Fruit fly (Drosophila melanogaster) whole organism, embryonic: ENCODE measurements around the gene CG13896.

ENCODE experiments used
- Blimp-1 ChIP-seq: fragments of 200-800 bp; sonication (Bioruptor generic); optimal IDR thresholded peaks from 3 replicates; lab custom pipeline; 2018; ENCODE audit warnings: missing biosample characterization, missing genetic modification characterization, mild to moderate bottlenecking, moderate library complexity, missing genetic modification reagents
- C15 ChIP-seq: fragments of 200-800 bp; sonication (Bioruptor generic); IDR thresholded peaks from 3 replicates; pipeline ENCODE4 v1.3.6; 2022; ENCODE audit warnings: missing biosample characterization, missing genetic modification characterization
- CG12155 ChIP-seq: fragments of 200-800 bp; sonication (Bioruptor generic); optimal IDR thresholded peaks from 3 replicates; lab custom pipeline; 2016; ENCODE audit warnings: missing biosample characterization, missing genetic modification characterization
- CG12391 ChIP-seq: fragments of 200-800 bp; sonication (Bioruptor generic); optimal IDR thresholded peaks from 3 replicates; lab custom pipeline; 2018; ENCODE audit warnings: missing biosample characterization, mild to moderate bottlenecking, missing genetic modification characterization, moderate library complexity
- CG1602 ChIP-seq: fragments of 200-800 bp; sonication (Bioruptor generic); optimal IDR thresholded peaks from 3 replicates; lab custom pipeline; 2016; ENCODE audit warnings: missing biosample characterization, missing genetic modification characterization
- CG17802 ChIP-seq: fragments of 200-800 bp; sonication (Bioruptor generic); optimal IDR thresholded peaks from 2 replicates; lab custom pipeline; 2018; ENCODE audit warnings: missing biosample characterization, mild to moderate bottlenecking, missing genetic modification characterization, moderate library complexity
- CG30403 ChIP-seq: fragments of 200-800 bp; sonication (Bioruptor generic); optimal IDR thresholded peaks from 3 replicates; lab custom pipeline; 2016; ENCODE audit warnings: missing biosample characterization, missing genetic modification characterization
- CG31388 ChIP-seq: fragments of 200-800 bp; sonication (Bioruptor generic); optimal IDR thresholded peaks from 2 replicates; lab custom pipeline; 2016; ENCODE audit warnings: missing biosample characterization, missing genetic modification characterization
- CG33213 ChIP-seq: fragments of 200-800 bp; sonication (Bioruptor generic); optimal IDR thresholded peaks from 3 replicates; lab custom pipeline; 2016; ENCODE audit warnings: missing biosample characterization, missing genetic modification characterization
- CG33557 ChIP-seq: fragments of 200-800 bp; sonication (Bioruptor generic); optimal IDR thresholded peaks from 2 replicates; lab custom pipeline; 2019; ENCODE audit warnings: missing biosample characterization, mild to moderate bottlenecking, missing genetic modification characterization, moderate library complexity
- CG3726 ChIP-seq: fragments of 200-800 bp; sonication (Bioruptor generic); IDR thresholded peaks from 3 replicates; pipeline ENCODE4, ENCODE4 v1.3.6; 2022; ENCODE audit warnings: missing biosample characterization, missing genetic modification characterization
- CG4328 ChIP-seq: fragments of 200-800 bp; sonication (Bioruptor generic); optimal IDR thresholded peaks from 3 replicates; lab custom pipeline; 2017; ENCODE audit warnings: missing biosample characterization, missing genetic modification reagents, missing genetic modification characterization
- CG4617 ChIP-seq: fragments of 200-800 bp; sonication (Bioruptor generic); optimal IDR thresholded peaks from 3 replicates; lab custom pipeline; 2016; ENCODE audit warnings: missing biosample characterization, missing genetic modification characterization, borderline replicate concordance
- CG5953 ChIP-seq: fragments of 200-800 bp; sonication (Bioruptor generic); IDR thresholded peaks from 2 replicates; pipeline ENCODE4 v1.3.6; 2022; ENCODE audit warnings: missing biosample characterization, missing genetic modification characterization
- CG7786 ChIP-seq: fragments of 200-800 bp; sonication (Bioruptor generic); optimal IDR thresholded peaks from 2 replicates; lab custom pipeline; 2016; ENCODE audit warnings: missing biosample characterization, missing genetic modification characterization
- CG7963 ChIP-seq: fragments of 200-800 bp; sonication (Bioruptor generic); IDR thresholded peaks from 3 replicates; pipeline ENCODE4 v1.3.6; 2022; ENCODE audit warnings: missing biosample characterization, missing genetic modification characterization; ENCODE audit not compliant: partially characterized antibody
- CG8478 ChIP-seq: fragments of >200 bp; optimal IDR thresholded peaks from 2 replicates; lab custom pipeline; 2018
- CrebB ChIP-seq: fragments of 200-800 bp; sonication (Bioruptor generic); optimal IDR thresholded peaks from 3 replicates; lab custom pipeline; 2018; ENCODE audit warnings: missing biosample characterization, mild to moderate bottlenecking, missing genetic modification characterization
- D ChIP-seq, 2 experiments: fragments of 200-800 bp in 1 of 2; fragments of >200 bp in 1 of 2; sonication (Bioruptor generic) in 1 of 2; optimal IDR thresholded peaks; 2 replicates in 1 of 2; 3 replicates in 1 of 2; lab custom pipeline; 2017; ENCODE audit warnings: mild to moderate bottlenecking in 1 of 2, missing biosample characterization in 1 of 2, missing genetic modification characterization in 1 of 2, missing genetic modification reagents in 1 of 2
- Dad ChIP-seq: fragments of 200-800 bp; sonication (Bioruptor generic); optimal IDR thresholded peaks from 3 replicates; lab custom pipeline; 2016; ENCODE audit warnings: missing biosample characterization, missing genetic modification characterization
- Deaf1 ChIP-seq: fragments of 200-800 bp; optimal IDR thresholded peaks from 3 replicates; lab custom pipeline; 2019; ENCODE audit warnings: missing biosample characterization, mild to moderate bottlenecking, missing genetic modification characterization, moderate library complexity
- Dip2 ChIP-seq: fragments of 200-800 bp; sonication (Bioruptor generic); IDR thresholded peaks from 2 replicates; pipeline ENCODE4 v1.3.6; 2022; ENCODE audit warnings: missing biosample characterization, missing genetic modification characterization
- Doc2 ChIP-seq: fragments of 200-800 bp; sonication (Bioruptor generic); IDR thresholded peaks from 2 replicates; pipeline ENCODE4 v1.3.6; 2022; ENCODE audit warnings: missing biosample characterization, missing genetic modification characterization
- Dref ChIP-seq: fragments of 200-800 bp; sonication (Bioruptor generic); IDR thresholded peaks from 2 replicates; pipeline ENCODE4 v1.3.6; 2022; ENCODE audit warnings: missing biosample characterization, missing genetic modification characterization
- Hr39 ChIP-seq: fragments of >200 bp; optimal IDR thresholded peaks from 2 replicates; lab custom pipeline; 2017
- Jarid2 ChIP-seq: fragments of 200-800 bp; sonication (Bioruptor generic); optimal IDR thresholded peaks from 3 replicates; lab custom pipeline; 2017; ENCODE audit warnings: mild to moderate bottlenecking, missing biosample characterization, missing genetic modification reagents, missing genetic modification characterization
- Kr ChIP-seq: fragments of 200-800 bp; sonication (Bioruptor generic); optimal IDR thresholded peaks from 2 replicates; lab custom pipeline; 2017; ENCODE audit warnings: missing biosample characterization, mild to moderate bottlenecking, missing genetic modification characterization
- Lim3 ChIP-seq: fragments of 200-800 bp; sonication (Bioruptor generic); IDR thresholded peaks from 2 replicates; pipeline ENCODE4 v1.3.6; 2022; ENCODE audit warnings: missing biosample characterization, missing genetic modification characterization
- MTF-1 ChIP-seq: fragments of 200-800 bp; sonication (Bioruptor generic); optimal IDR thresholded peaks from 2 replicates; lab custom pipeline; 2018; ENCODE audit warnings: missing biosample characterization, mild to moderate bottlenecking, missing genetic modification characterization, borderline replicate concordance
- Optix ChIP-seq: fragments of 200-800 bp; sonication (Bioruptor generic); IDR thresholded peaks from 3 replicates; pipeline ENCODE4 v1.3.6; 2022; ENCODE audit warnings: missing biosample characterization, missing genetic modification characterization
- Sox100B ChIP-seq: fragments of 200-800 bp; sonication (Bioruptor generic); optimal IDR thresholded peaks from 3 replicates; lab custom pipeline; 2018; ENCODE audit warnings: missing biosample characterization, mild to moderate bottlenecking, missing genetic modification characterization
- Vsx1 ChIP-seq: fragments of 200-800 bp; sonication (Bioruptor generic); optimal IDR thresholded peaks from 2 replicates; lab custom pipeline; 2017; ENCODE audit warnings: missing biosample characterization, mild to moderate bottlenecking, missing genetic modification characterization, missing genetic modification reagents
- amos ChIP-seq: fragments of 200-800 bp; sonication (Bioruptor generic); IDR thresholded peaks from 2 replicates; pipeline ENCODE4 v1.3.6; 2022; ENCODE audit warnings: missing biosample characterization, missing genetic modification characterization; ENCODE audit not compliant: partially characterized antibody
- bab2 ChIP-seq: fragments of 200-800 bp; sonication (Bioruptor generic); optimal IDR thresholded peaks from 2 replicates; lab custom pipeline; 2016; ENCODE audit warnings: missing biosample characterization, missing genetic modification characterization
- gfzf ChIP-seq: fragments of 200-800 bp; sonication (Bioruptor generic); optimal IDR thresholded peaks from 2 replicates; lab custom pipeline; 2016; ENCODE audit warnings: missing biosample characterization, mild to moderate bottlenecking, missing genetic modification characterization, moderate library complexity
- ham ChIP-seq: fragments of 200-800 bp; sonication (Bioruptor generic); IDR thresholded peaks from 2 replicates; pipeline ENCODE4 v1.3.6; 2022; ENCODE audit warnings: missing biosample characterization, missing genetic modification characterization
- maf-S ChIP-seq: fragments of 200-800 bp; sonication (Bioruptor generic); optimal IDR thresholded peaks from 2 replicates; lab custom pipeline; 2016; ENCODE audit warnings: missing biosample characterization, missing genetic modification characterization
- mam ChIP-seq: fragments of 200-800 bp; sonication (Bioruptor generic); optimal IDR thresholded peaks from 3 replicates; lab custom pipeline; 2016; ENCODE audit warnings: missing biosample characterization, missing genetic modification characterization
- org-1 ChIP-seq: fragments of 200-800 bp; sonication (Bioruptor generic); optimal IDR thresholded peaks from 2 replicates; lab custom pipeline; 2017; ENCODE audit warnings: missing biosample characterization, missing genetic modification characterization
- peb ChIP-seq: fragments of 200-800 bp; sonication (Bioruptor generic); IDR thresholded peaks from 2 replicates; pipeline ENCODE4 v1.3.6; 2022; ENCODE audit warnings: missing biosample characterization, missing genetic modification characterization
- phol ChIP-seq: fragments of 200-800 bp; sonication (Bioruptor generic); optimal IDR thresholded peaks from 3 replicates; lab custom pipeline; 2018; ENCODE audit warnings: missing biosample characterization, mild to moderate bottlenecking, missing genetic modification characterization, moderate library complexity
- repo ChIP-seq: fragments of 200-800 bp; sonication (Bioruptor generic); optimal IDR thresholded peaks from 2 replicates; lab custom pipeline; 2016; ENCODE audit warnings: missing biosample characterization, missing genetic modification characterization
- sna ChIP-seq: fragments of 200-800 bp; sonication (Bioruptor generic); IDR thresholded peaks from 2 replicates; pipeline ENCODE4 v1.3.6; 2022; ENCODE audit warnings: missing biosample characterization, missing genetic modification characterization; ENCODE audit not compliant: partially characterized antibody
- sqz ChIP-seq: fragments of 200-800 bp; sonication (Bioruptor generic); optimal IDR thresholded peaks from 3 replicates; lab custom pipeline; 2018; ENCODE audit warnings: missing biosample characterization, mild to moderate bottlenecking, missing genetic modification characterization
- ssp ChIP-seq: fragments of 200-800 bp; sonication (Bioruptor generic); IDR thresholded peaks from 2 replicates; pipeline ENCODE4 v1.3.6; 2022; ENCODE audit warnings: missing biosample characterization, missing genetic modification characterization
- tio ChIP-seq: fragments of 200-800 bp; sonication (Bioruptor generic); optimal IDR thresholded peaks from 2 replicates; lab custom pipeline; 2017; ENCODE audit warnings: missing biosample characterization, missing genetic modification characterization, inconsistent platforms
- ttk ChIP-seq: fragments of 200-800 bp; sonication (Bioruptor generic); IDR thresholded peaks from 2 replicates; pipeline ENCODE4 v2.1.2; 2022; ENCODE audit warnings: missing biosample characterization, missing genetic modification characterization
- vfl ChIP-seq: fragments of 200-800 bp; sonication (Bioruptor generic); optimal IDR thresholded peaks from 2 replicates; lab custom pipeline; 2016; ENCODE audit warnings: missing biosample characterization, missing genetic modification characterization
- wor ChIP-seq: fragments of 200-800 bp; sonication (Bioruptor generic); IDR thresholded peaks from 2 replicates; pipeline ENCODE4 v1.3.6; 2022; ENCODE audit warnings: missing biosample characterization, missing genetic modification characterization

CG13896 gene

DNA sequence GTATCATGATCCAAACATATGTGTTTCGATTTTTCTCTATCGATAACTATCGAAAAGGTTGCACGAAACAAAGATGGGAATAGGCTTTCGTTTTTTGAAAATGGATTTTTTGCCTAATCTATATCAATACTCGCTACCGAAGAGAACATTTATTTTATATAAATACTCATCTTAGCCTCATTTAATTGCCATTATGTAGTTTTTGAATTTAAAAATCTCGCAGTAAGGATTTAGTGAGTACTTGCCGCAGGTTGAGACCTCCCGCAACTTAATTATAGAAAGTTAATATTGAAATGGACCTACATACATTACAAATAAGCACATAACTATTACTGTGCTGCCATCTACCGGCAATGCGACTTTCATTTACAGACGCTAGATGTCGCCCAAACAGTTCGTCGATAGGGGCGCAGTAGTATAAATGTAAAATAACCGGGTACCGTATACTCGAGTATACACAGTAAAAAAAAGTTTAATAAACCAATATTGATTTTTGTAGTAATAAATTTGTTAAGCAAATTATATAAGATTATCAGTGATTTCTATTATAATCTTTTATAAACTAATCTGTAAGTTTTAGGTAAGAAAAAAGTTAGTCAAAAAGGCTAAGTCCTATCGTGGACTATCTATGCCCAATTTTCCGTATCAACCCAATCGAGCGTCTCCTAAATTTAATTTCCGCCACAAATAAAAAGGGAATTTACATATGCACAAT lies at the start of gene CG13896 (continued):
- TF ChIP-seq Lim3 (GFP tag; lab: Robert Waterston, UW): no peak
- peak; percentile 95 for TF ChIP-seq CG30403 (GFP tag; lab: Kevin White, UChicago)
- no peak for TF ChIP-seq Hr39
- peak; percentile 47 for TF ChIP-seq Deaf1
- peak; percentile 58; the same call in 1 of the 2 replicates for TF ChIP-seq CG5953
- peak; percentile 85 for TF ChIP-seq CG7786 (GFP tag; lab: Kevin White, UChicago)
- peak; percentile 79 for TF ChIP-seq Optix (GFP tag; lab: Robert Waterston, UW)
- 0 out of 2 replicates have a peak, but pooled peaks have one; percentile 44 for TF ChIP-seq ham (GFP tag; lab: Robert Waterston, UW)
- TF ChIP-seq vfl (GFP tag; lab: Kevin White, UChicago): peak; percentile 71
- TF ChIP-seq sqz (GFP tag; lab: Kevin White, UChicago): peak; percentile 44
- TF ChIP-seq mam: peak; percentile 90
- TF ChIP-seq CrebB (tag; lab: Kevin White, UChicago): peak; percentile 56
- peak; percentile 76 for TF ChIP-seq phol (tag; lab: Kevin White, UChicago)
- TF ChIP-seq Blimp-1 (GFP tag; lab: Kevin White, UChicago): peak; percentile 78
- no peak for TF ChIP-seq CG7963 (GFP tag; lab: Robert Waterston, UW)
- peak; percentile 91 for TF ChIP-seq CG33213 (GFP tag; lab: Kevin White, UChicago)
- TF ChIP-seq peb (GFP tag; lab: Robert Waterston, UW): peak; percentile 74
- TF ChIP-seq tio (GFP tag; lab: Kevin White, UChicago): peak; percentile 84
- peak; percentile 81 for TF ChIP-seq CG31388
- TF ChIP-seq ssp: peak; percentile 81
- TF ChIP-seq org-1 (GFP tag; lab: Kevin White, UChicago): peak; percentile 56
- TF ChIP-seq CG4328: peak; percentile 60
- TF ChIP-seq MTF-1 (GFP tag; lab: Kevin White, UChicago): peak; percentile 84
- TF ChIP-seq Dip2 (GFP tag; lab: Robert Waterston, UW): no peak
- TF ChIP-seq D (optimal IDR thresholded peaks at IDR 0.05; lab: Kevin White, UChicago): no peak
- TF ChIP-seq D (GFP tag; optimal IDR thresholded peaks at IDR 0.05; lab: Kevin White, UChicago): peak; percentile 73
- peak; percentile 91 for TF ChIP-seq maf-S (GFP tag; lab: Kevin White, UChicago)
- 0 out of 2 replicates have a peak, but pooled peaks have one; percentile 25 for TF ChIP-seq Doc2 (GFP tag; lab: Robert Waterston, UW)
- peak; percentile 8 for TF ChIP-seq Sox100B (GFP tag; lab: Kevin White, UChicago)
- TF ChIP-seq gfzf (GFP tag; lab: Kevin White, UChicago): peak; percentile 33
- peak; percentile 54 for TF ChIP-seq Jarid2 (GFP tag; lab: Kevin White, UChicago)
- peak; percentile 85 for TF ChIP-seq ttk (GFP tag; lab: Robert Waterston, UW)
- TF ChIP-seq CG4617: peak; percentile 79
- TF ChIP-seq CG12155 (GFP tag; lab: Kevin White, UChicago): peak; percentile 89
- TF ChIP-seq repo: peak; percentile 75
- TF ChIP-seq C15 (GFP tag; lab: Robert Waterston, UW): no peak
- TF ChIP-seq CG1602 (GFP tag; lab: Kevin White, UChicago): peak; percentile 92
- peak; percentile 82 for TF ChIP-seq CG12391 (tag; lab: Kevin White, UChicago)
- peak; percentile 81 for TF ChIP-seq sna
- peak; percentile 47 for TF ChIP-seq Vsx1
- peak; percentile 95 for TF ChIP-seq bab2 (GFP tag; lab: Kevin White, UChicago)
- TF ChIP-seq CG33557 (GFP tag; lab: Kevin White, UChicago): peak; percentile 67
- no peak for TF ChIP-seq CG8478
- 0 out of 2 replicates have a peak, but pooled peaks have one; percentile 39 for TF ChIP-seq wor (GFP tag; lab: Robert Waterston, UW)
- TF ChIP-seq amos (GFP tag; lab: Robert Waterston, UW): peak; percentile 48
- TF ChIP-seq CG3726 (GFP tag; lab: Robert Waterston, UW): peak; percentile 54; the same call in 2 of the 3 replicates
- no peak for TF ChIP-seq Kr (GFP tag; lab: Kevin White, UChicago)
- TF ChIP-seq Dref (GFP tag; lab: Robert Waterston, UW): peak; percentile 54
- TF ChIP-seq CG17802 (tag; lab: Kevin White, UChicago): peak; percentile 71
- peak; percentile 80 for TF ChIP-seq Dad (GFP tag; lab: Kevin White, UChicago)
